Fruit fly (Drosophila melanogaster) whole organism: ENCODE data around the gene CG14693.

Experiments used
- psq ChIP-seq: fragments of >200 bp; optimal IDR thresholded peaks from 2 replicates; lab custom pipeline; 2017
- usp ChIP-seq: fragments of >200 bp; optimal IDR thresholded peaks from 2 replicates; lab custom pipeline; 2017; ENCODE audit warnings: missing biosample characterization, missing genetic modification characterization, mixed read lengths

dm6 chr3R:10829746-10830145 lies 14.9 kb upstream of the CG14693 start:
- TF ChIP-seq usp (GFP tag; lab: Kevin White, UChicago) = no peak
- no peak for TF ChIP-seq psq (lab: Kevin White, UChicago)
